Worm (Caenorhabditis elegans): ENCODE data around the gene fbxa-96.
A peak's percentile ranks its signal among the peaks of the same experiment; 100 is the strongest.

Gene fbxa-96

DNA sequence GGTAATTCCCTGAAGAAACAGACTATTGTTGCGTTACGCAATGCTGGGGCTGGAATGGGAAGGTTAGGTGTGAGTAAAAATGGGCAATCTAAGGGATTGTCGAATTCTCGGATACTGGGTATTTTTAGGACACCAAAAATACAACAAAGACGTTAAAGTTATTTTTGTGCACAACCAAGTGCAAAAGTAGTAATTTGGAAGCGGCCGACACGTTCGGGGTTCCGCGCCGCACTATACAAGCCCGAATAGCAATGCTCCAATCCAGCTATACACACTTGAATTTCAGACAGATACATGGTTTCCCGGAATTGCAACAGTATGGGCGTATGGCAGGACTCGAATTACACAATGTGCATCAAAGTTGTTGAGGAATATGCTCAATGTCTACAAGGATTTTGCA lies 32.2 kb downstream of the fbxa-96 start:
- no peak for TF ChIP-seq lin-35 (GFP tag; optimal IDR thresholded peaks at IDR 0.05)
- TF ChIP-seq dpl-1 (GFP tag; optimal IDR thresholded peaks at IDR 0.05) = no peak
- no peak for TF ChIP-seq swsn-7 (tag; optimal IDR thresholded peaks at IDR 0.05)
- no peak for TF ChIP-seq nhr-77 (tag; optimal IDR thresholded peaks at IDR 0.05)
- no peak for TF ChIP-seq nhr-47 (tag; optimal IDR thresholded peaks at IDR 0.05)
- TF ChIP-seq fkh-8 (tag; optimal IDR thresholded peaks at IDR 0.05) = no peak
- TF ChIP-seq ceh-8 (GFP tag; optimal IDR thresholded peaks at IDR 0.05) = no peak
- no peak for TF ChIP-seq pax-3 (tag; optimal IDR thresholded peaks at IDR 0.05)
- TF ChIP-seq mep-1 (tag; optimal IDR thresholded peaks at IDR 0.05) = no peak
- no peak for TF ChIP-seq ztf-4 (tag; optimal IDR thresholded peaks at IDR 0.05)
- TF ChIP-seq grh-1 (GFP tag; IDR thresholded peaks at IDR 0.05) = no peak
- TF ChIP-seq nhr-28 (tag; optimal IDR thresholded peaks at IDR 0.05) = no peak
- no peak for TF ChIP-seq tbx-2 (tag; optimal IDR thresholded peaks at IDR 0.05)
- no peak for TF ChIP-seq nhr-71 (tag; optimal IDR thresholded peaks at IDR 0.05)
- no peak for TF ChIP-seq zag-1 (tag; optimal IDR thresholded peaks at IDR 0.05)
- TF ChIP-seq unc-62 (GFP tag; optimal IDR thresholded peaks at IDR 0.05) = no peak
- no peak for TF ChIP-seq pqm-1 (tag; optimal IDR thresholded peaks at IDR 0.05)
- TF ChIP-seq fos-1 (tag; optimal IDR thresholded peaks at IDR 0.05) = no peak
- no peak for TF ChIP-seq nhr-90 (tag; optimal IDR thresholded peaks at IDR 0.05; ENCODE audit: poor library complexity)

DNA sequence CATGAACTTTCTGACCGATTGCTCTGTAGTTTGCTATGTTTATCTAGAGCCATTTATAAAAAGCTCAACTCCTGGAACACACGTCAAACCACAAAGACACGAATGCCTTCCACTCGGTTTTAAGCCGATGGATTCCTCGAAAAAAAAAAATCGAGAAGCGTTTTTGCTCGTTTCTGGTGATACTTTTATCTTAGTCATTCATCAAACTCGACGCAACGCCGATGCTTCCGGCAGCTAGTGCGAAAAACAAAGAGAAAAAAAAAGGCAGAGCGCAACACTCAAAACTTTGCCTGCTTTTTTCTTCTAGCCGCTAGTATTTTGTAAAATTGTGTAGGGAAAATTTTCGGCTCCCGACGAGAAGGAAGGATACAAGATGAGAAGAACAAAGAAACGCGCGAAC lies 32.6 kb downstream of the fbxa-96 start:
- no peak for TF ChIP-seq C16A3.4 (tag; optimal IDR thresholded peaks at IDR 0.05)
- TF ChIP-seq lin-14 (GFP tag; optimal IDR thresholded peaks at IDR 0.05) = peak; percentile 31
- TF ChIP-seq lin-39 (tag; optimal IDR thresholded peaks at IDR 0.05) = no peak

DNA sequence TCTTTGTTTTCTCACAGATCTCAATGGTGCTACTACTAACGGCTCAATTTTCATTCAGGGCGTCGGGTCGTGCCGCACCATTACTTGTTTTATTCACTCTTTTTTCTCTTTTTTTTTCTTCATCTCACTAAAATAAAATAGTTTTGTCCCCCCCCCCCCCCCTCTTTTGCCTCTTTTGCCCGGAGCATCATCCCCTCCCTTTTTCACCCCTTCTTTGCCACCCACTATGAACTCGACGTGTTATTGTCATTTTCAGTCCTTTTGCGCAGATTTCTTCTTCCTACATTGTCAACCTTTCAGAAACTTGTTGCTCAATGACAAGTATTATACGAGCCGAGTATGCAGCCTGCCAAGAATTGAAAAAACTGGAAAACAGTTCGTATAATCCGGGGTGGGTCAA lies 34.2 kb downstream of the fbxa-96 start, which contains the start of gene seb-3:
Gene seb-3 (plus strand): TSS at position 301 of the 400 bp plus-strand sequence.
- TF ChIP-seq nhr-28 (tag; optimal IDR thresholded peaks at IDR 0.05) (no peak), egl-27 (tag; optimal IDR thresholded peaks at IDR 0.05) (no peak), lin-14 (GFP tag; optimal IDR thresholded peaks at IDR 0.05) (no peak), rnt-1 (tag; optimal IDR thresholded peaks at IDR 0.05) (no peak), ceh-88 (GFP tag; IDR thresholded peaks at IDR 0.05) (no peak), lsy-2 (tag; optimal IDR thresholded peaks at IDR 0.05) (no peak), aha-1 (tag; optimal IDR thresholded peaks at IDR 0.05) (no peak), lin-15B (tag; optimal IDR thresholded peaks at IDR 0.05) (no peak), fkh-10 (GFP tag; optimal IDR thresholded peaks at IDR 0.05) (no peak), pag-3 (tag; optimal IDR thresholded peaks at IDR 0.05; ENCODE audit: borderline replicate concordance, insufficient read depth) (no peak), nhr-84 (tag; optimal IDR thresholded peaks at IDR 0.05) (no peak), egl-13 (tag; optimal IDR thresholded peaks at IDR 0.05) (no peak), ztf-4 (tag; optimal IDR thresholded peaks at IDR 0.05) (no peak), ztf-11 (tag; optimal IDR thresholded peaks at IDR 0.05) (no peak), C04F5.9 (tag; optimal IDR thresholded peaks at IDR 0.05) (no peak), mab-9 (GFP tag; IDR thresholded peaks at IDR 0.05) (no peak), snu-23 (GFP tag; optimal IDR thresholded peaks at IDR 0.05) (no peak), vab-15 (tag; optimal IDR thresholded peaks at IDR 0.05) (no peak), nhr-11 (tag; optimal IDR thresholded peaks at IDR 0.05) (no peak)

DNA sequence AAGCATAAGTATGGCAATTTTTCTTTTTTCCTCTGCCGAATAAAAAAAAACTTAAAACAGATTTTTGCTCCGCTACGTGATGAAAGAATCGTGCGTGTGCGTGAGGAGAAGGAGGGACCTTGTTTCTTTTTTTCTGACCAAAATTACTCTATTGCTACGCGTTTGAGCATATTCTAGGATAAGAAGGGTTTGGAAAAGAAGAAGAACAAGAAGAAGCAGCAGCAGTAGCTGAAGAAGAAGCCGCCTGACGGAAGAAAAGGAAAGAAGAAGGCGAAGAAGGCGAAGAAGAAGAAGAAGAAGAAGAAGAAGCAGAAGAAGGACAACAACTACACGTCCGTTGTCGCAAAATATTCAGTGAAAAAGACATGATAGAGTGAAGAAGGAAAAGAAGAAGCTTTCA lies 44.1 kb downstream of the fbxa-96 start:
- no peak for TF ChIP-seq lir-3 (tag; optimal IDR thresholded peaks at IDR 0.05; ENCODE audit: poor library complexity)
- no peak for TF ChIP-seq lin-13 (GFP tag; optimal IDR thresholded peaks at IDR 0.05)
- peak; percentile 47 for TF ChIP-seq lin-14 (GFP tag; optimal IDR thresholded peaks at IDR 0.05)
- peak; percentile 54 for TF ChIP-seq fkh-10 (GFP tag; optimal IDR thresholded peaks at IDR 0.05)
- TF ChIP-seq aly-2 (tag; optimal IDR thresholded peaks at IDR 0.05) = no peak
- TF ChIP-seq pag-3 (tag; optimal IDR thresholded peaks at IDR 0.05; ENCODE audit: borderline replicate concordance, insufficient read depth) = no peak

All from whole organism, L1 larva.